Fruit fly (Drosophila melanogaster) whole organism, embryonic: ENCODE measurements around the gene Cbp20.

Source experiments
- Awh ChIP-seq: fragments of 200-800 bp; sonication (Bioruptor generic); IDR thresholded peaks from 2 replicates; pipeline ENCODE4, ENCODE4 v1.3.6; 2022; ENCODE audit warnings: missing biosample characterization, missing genetic modification characterization
- Bdp1 ChIP-seq: fragments of 200-800 bp; sonication (Bioruptor generic); optimal IDR thresholded peaks from 3 replicates; lab custom pipeline; 2016; ENCODE audit warnings: missing biosample characterization, missing genetic modification characterization
- C15 ChIP-seq: fragments of 200-800 bp; sonication (Bioruptor generic); IDR thresholded peaks from 3 replicates; pipeline ENCODE4 v1.3.6; 2022; ENCODE audit warnings: missing biosample characterization, missing genetic modification characterization
- CG10543 ChIP-seq: fragments of 200-800 bp; sonication (Bioruptor generic); optimal IDR thresholded peaks from 3 replicates; lab custom pipeline; 2017; ENCODE audit warnings: missing biosample characterization, mild to moderate bottlenecking, missing genetic modification characterization, moderate library complexity
- CG10565 ChIP-seq: fragments of 200-800 bp; sonication (Bioruptor generic); optimal IDR thresholded peaks from 3 replicates; lab custom pipeline; 2016; ENCODE audit warnings: missing biosample characterization, mild to moderate bottlenecking, missing genetic modification characterization
- CG11093 ChIP-seq: fragments of 200-800 bp; sonication (Bioruptor generic); IDR thresholded peaks from 3 replicates; pipeline ENCODE4 v1.3.6; 2022; ENCODE audit warnings: missing biosample characterization, missing genetic modification characterization
- CG12391 ChIP-seq: fragments of 200-800 bp; sonication (Bioruptor generic); optimal IDR thresholded peaks from 3 replicates; lab custom pipeline; 2018; ENCODE audit warnings: missing biosample characterization, mild to moderate bottlenecking, missing genetic modification characterization, moderate library complexity
- CG13296 ChIP-seq: fragments of 200-800 bp; sonication (Bioruptor generic); optimal IDR thresholded peaks from 3 replicates; lab custom pipeline; 2018; ENCODE audit warnings: missing biosample characterization, mild to moderate bottlenecking, missing genetic modification characterization
- CG14667 ChIP-seq: fragments of 200-800 bp; sonication (Bioruptor generic); IDR thresholded peaks from 2 replicates; pipeline ENCODE4 v1.3.6; 2022; ENCODE audit warnings: missing biosample characterization, missing genetic modification characterization
- CG14860 ChIP-seq: fragments of 200-800 bp; sonication (Bioruptor generic); IDR thresholded peaks from 3 replicates; pipeline ENCODE4 v1.3.6; 2022; ENCODE audit warnings: missing biosample characterization, missing genetic modification characterization; ENCODE audit not compliant: partially characterized antibody
- CG2199 ChIP-seq: fragments of 200-800 bp; sonication (Bioruptor generic); IDR thresholded peaks from 3 replicates; pipeline ENCODE4 v1.3.6; 2022; ENCODE audit warnings: missing biosample characterization, missing genetic modification characterization
- CG34422 ChIP-seq: fragments of 200-800 bp; sonication (Bioruptor generic); IDR thresholded peaks from 3 replicates; pipeline ENCODE4 v1.3.6; 2022; ENCODE audit warnings: missing biosample characterization, missing genetic modification characterization
- CG3847 ChIP-seq: fragments of 200-800 bp; sonication (Bioruptor generic); IDR thresholded peaks from 2 replicates; pipeline ENCODE4 v1.3.6; 2022; ENCODE audit warnings: missing biosample characterization, missing genetic modification characterization
- CG4820 ChIP-seq: fragments of 200-800 bp; sonication (Bioruptor generic); optimal IDR thresholded peaks from 3 replicates; lab custom pipeline; 2016; ENCODE audit warnings: missing biosample characterization, missing genetic modification characterization
- CG6813 ChIP-seq: fragments of 200-800 bp; sonication (Bioruptor generic); optimal IDR thresholded peaks from 2 replicates; lab custom pipeline; 2017; ENCODE audit warnings: missing biosample characterization, missing genetic modification characterization, mild to moderate bottlenecking, moderate library complexity, missing genetic modification reagents
- CG7372 ChIP-seq: fragments of 200-800 bp; sonication (Bioruptor generic); IDR thresholded peaks from 2 replicates; pipeline ENCODE4 v1.3.6; 2022; ENCODE audit warnings: missing biosample characterization, missing genetic modification characterization
- CG7745 ChIP-seq: fragments of 200-800 bp; sonication (Bioruptor generic); optimal IDR thresholded peaks from 2 replicates; lab custom pipeline; 2018; ENCODE audit warnings: missing biosample characterization, mild to moderate bottlenecking, missing genetic modification characterization, moderate library complexity
- CG7786 ChIP-seq: fragments of 200-800 bp; sonication (Bioruptor generic); optimal IDR thresholded peaks from 2 replicates; lab custom pipeline; 2016; ENCODE audit warnings: missing biosample characterization, missing genetic modification characterization
- CG8359 ChIP-seq: fragments of 200-800 bp; sonication (Bioruptor generic); optimal IDR thresholded peaks from 2 replicates; lab custom pipeline; 2017; ENCODE audit warnings: missing biosample characterization, mild to moderate bottlenecking, missing genetic modification characterization, borderline replicate concordance
- CG8924 ChIP-seq: fragments of 200-800 bp; optimal IDR thresholded peaks from 3 replicates; lab custom pipeline; 2019; ENCODE audit warnings: missing biosample characterization, mild to moderate bottlenecking, missing genetic modification characterization, moderate library complexity
- CHES-1-like ChIP-seq: fragments of 200-800 bp; sonication (Bioruptor generic); optimal IDR thresholded peaks from 2 replicates; lab custom pipeline; 2016; ENCODE audit warnings: missing biosample characterization, missing genetic modification characterization
- D ChIP-seq, 2 experiments: fragments of 200-800 bp in 1 of 2; fragments of >200 bp in 1 of 2; sonication (Bioruptor generic) in 1 of 2; optimal IDR thresholded peaks; 2 replicates in 1 of 2; 3 replicates in 1 of 2; lab custom pipeline; 2017; ENCODE audit warnings: mild to moderate bottlenecking in 1 of 2, missing biosample characterization in 1 of 2, missing genetic modification characterization in 1 of 2, missing genetic modification reagents in 1 of 2
- D19B ChIP-seq: fragments of 200-800 bp; sonication (Bioruptor generic); optimal IDR thresholded peaks from 2 replicates; lab custom pipeline; 2017; ENCODE audit warnings: missing biosample characterization, mild to moderate bottlenecking, missing genetic modification characterization
- Dbx ChIP-seq: fragments of 200-800 bp; sonication (Bioruptor generic); IDR thresholded peaks from 3 replicates; pipeline ENCODE4 v1.3.6; 2022; ENCODE audit warnings: missing biosample characterization, missing genetic modification characterization
- Dll ChIP-seq: fragments of 200-800 bp; sonication (Bioruptor generic); IDR thresholded peaks from 4 replicates; pipeline ENCODE4 v1.3.6; 2022; ENCODE audit warnings: missing biosample characterization, missing genetic modification characterization; ENCODE audit not compliant: partially characterized antibody
- Dp ChIP-seq: fragments of 200-800 bp; sonication (Bioruptor generic); optimal IDR thresholded peaks from 2 replicates; lab custom pipeline; 2018; ENCODE audit warnings: missing biosample characterization, mild to moderate bottlenecking, missing genetic modification characterization, moderate library complexity
- HLH54F ChIP-seq: fragments of 200-800 bp; sonication (Bioruptor generic); optimal IDR thresholded peaks from 3 replicates; lab custom pipeline; 2016; ENCODE audit warnings: missing biosample characterization, missing genetic modification characterization
- Meics ChIP-seq: fragments of 200-800 bp; sonication (Bioruptor generic); optimal IDR thresholded peaks from 2 replicates; lab custom pipeline; 2017; ENCODE audit warnings: missing biosample characterization, mild to moderate bottlenecking, missing genetic modification characterization
- Rx ChIP-seq: fragments of 200-800 bp; sonication (Bioruptor generic); IDR thresholded peaks from 2 replicates; pipeline ENCODE4 v1.3.6; 2022; ENCODE audit warnings: missing biosample characterization, missing genetic modification characterization
- Taf1 ChIP-seq: fragments of 200-800 bp; sonication (Bioruptor generic); IDR thresholded peaks from 2 replicates; pipeline ENCODE4 v1.3.6; 2022; ENCODE audit warnings: missing biosample characterization, missing genetic modification characterization
- Usf ChIP-seq: fragments of 200-800 bp; sonication (Bioruptor generic); optimal IDR thresholded peaks from 2 replicates; lab custom pipeline; 2017; ENCODE audit warnings: missing genotype, missing biosample characterization, missing genetic modification characterization
- YL-1 ChIP-seq: fragments of 200-800 bp; sonication (Bioruptor generic); optimal IDR thresholded peaks from 3 replicates; lab custom pipeline; 2017; ENCODE audit warnings: missing biosample characterization, mild to moderate bottlenecking, missing genetic modification characterization
- ab ChIP-seq: fragments of 200-800 bp; sonication (Bioruptor generic); optimal IDR thresholded peaks from 2 replicates; lab custom pipeline; 2016; ENCODE audit warnings: missing biosample characterization, missing genetic modification characterization
- al ChIP-seq: fragments of 200-800 bp; sonication (Bioruptor generic); IDR thresholded peaks from 2 replicates; pipeline ENCODE4 v1.3.6; 2022; ENCODE audit warnings: missing biosample characterization, missing genetic modification characterization
- br ChIP-seq: fragments of >200 bp; optimal IDR thresholded peaks from 2 replicates; lab custom pipeline; 2017
- da ChIP-seq: fragments of 200-800 bp; sonication (Bioruptor generic); optimal IDR thresholded peaks from 2 replicates; lab custom pipeline; 2016; ENCODE audit warnings: missing biosample characterization, missing genetic modification characterization
- danr ChIP-seq: fragments of 200-800 bp; sonication (Bioruptor generic); IDR thresholded peaks from 2 replicates; pipeline ENCODE4 v1.3.6; 2022; ENCODE audit warnings: missing biosample characterization, missing genetic modification characterization
- fd96Cb ChIP-seq: fragments of 200-800 bp; sonication (Bioruptor generic); optimal IDR thresholded peaks from 2 replicates; lab custom pipeline; 2018; ENCODE audit warnings: missing biosample characterization, mild to moderate bottlenecking, missing genetic modification characterization, moderate library complexity
- gsb-n ChIP-seq: fragments of 200-800 bp; sonication (Bioruptor generic); optimal IDR thresholded peaks from 3 replicates; lab custom pipeline; 2018; ENCODE audit warnings: missing biosample characterization, mild to moderate bottlenecking, missing genetic modification characterization
- jigr1 ChIP-seq: fragments of 200-800 bp; sonication (Bioruptor generic); IDR thresholded peaks from 3 replicates; pipeline ENCODE4 v1.3.6; 2022; ENCODE audit warnings: missing biosample characterization, missing genetic modification characterization
- klu ChIP-seq: fragments of 200-800 bp; sonication (Bioruptor generic); IDR thresholded peaks from 2 replicates; pipeline ENCODE4 v1.3.6; 2022; ENCODE audit warnings: missing biosample characterization, missing genetic modification characterization
- org-1 ChIP-seq: fragments of 200-800 bp; sonication (Bioruptor generic); optimal IDR thresholded peaks from 2 replicates; lab custom pipeline; 2017; ENCODE audit warnings: missing biosample characterization, missing genetic modification characterization
- otp ChIP-seq: fragments of 200-800 bp; sonication (Bioruptor generic); IDR thresholded peaks from 3 replicates; pipeline ENCODE4, ENCODE4 v1.3.6; 2022; ENCODE audit warnings: missing biosample characterization, missing genetic modification characterization
- pan ChIP-seq, 4 experiments: fragments of >200 bp in 3 of 4; fragments of 200-800 bp in 1 of 4; sonication (Bioruptor generic) in 1 of 4; optimal IDR thresholded peaks in 3 of 4; IDR thresholded peaks in 1 of 4; 2 replicates each; pipeline versions ENCODE4 v1.3.6 to Lab custom; 2017 to 2022; ENCODE audit warnings: missing biosample characterization in 2 of 4, missing genetic modification characterization in 2 of 4, mixed read lengths in 1 of 4
- repo ChIP-seq: fragments of 200-800 bp; sonication (Bioruptor generic); optimal IDR thresholded peaks from 2 replicates; lab custom pipeline; 2016; ENCODE audit warnings: missing biosample characterization, missing genetic modification characterization
- schlank ChIP-seq: fragments of 200-800 bp; sonication (Bioruptor generic); optimal IDR thresholded peaks from 2 replicates; lab custom pipeline; 2018; ENCODE audit warnings: missing biosample characterization, mild to moderate bottlenecking, missing genetic modification characterization
- ssp ChIP-seq: fragments of 200-800 bp; sonication (Bioruptor generic); IDR thresholded peaks from 2 replicates; pipeline ENCODE4 v1.3.6; 2022; ENCODE audit warnings: missing biosample characterization, missing genetic modification characterization
- stc ChIP-seq: fragments of 200-800 bp; sonication (Bioruptor generic); IDR thresholded peaks from 2 replicates; pipeline ENCODE4 v1.3.6; 2022; ENCODE audit warnings: missing biosample characterization, missing genetic modification characterization
- tap ChIP-seq: fragments of 200-800 bp; optimal IDR thresholded peaks from 3 replicates; lab custom pipeline; 2019; ENCODE audit warnings: missing biosample characterization, mild to moderate bottlenecking, missing genetic modification characterization, moderate library complexity
- unc-4 ChIP-seq: fragments of 200-800 bp; sonication (Bioruptor generic); IDR thresholded peaks from 2 replicates; pipeline ENCODE4 v1.3.6; 2022; ENCODE audit warnings: missing biosample characterization, missing genetic modification characterization; ENCODE audit not compliant: partially characterized antibody
- yki ChIP-seq: fragments of >200 bp; optimal IDR thresholded peaks from 3 replicates; lab custom pipeline; 2018

Cbp20 gene

DNA sequence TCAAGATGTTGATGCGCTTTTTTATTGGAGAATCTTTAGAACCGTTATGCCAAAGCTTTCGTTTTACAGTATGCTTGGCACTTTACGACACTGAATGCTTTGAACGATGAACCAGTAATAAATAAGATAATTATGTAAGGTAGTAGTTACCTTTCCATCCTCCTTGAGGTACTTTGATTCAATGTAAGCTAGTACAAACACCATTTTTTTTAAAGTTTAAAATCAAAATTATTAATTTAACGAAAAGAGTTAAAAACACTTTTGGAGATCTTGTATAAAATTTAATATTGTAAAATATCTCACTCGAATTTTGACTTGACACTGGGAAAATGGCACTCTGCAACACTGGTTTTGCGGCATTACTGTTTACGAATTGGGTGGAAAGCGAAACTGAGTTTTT lies 20.9 kb downstream of the Cbp20 start, which contains the start of the genes Arp5 and CG7208 (continued):
- TF ChIP-seq unc-4 (no peak), schlank (tag; lab: Kevin White, UChicago) (no peak), CG8359 (GFP tag; lab: Kevin White, UChicago) (no peak), CG13296 (GFP tag; lab: Kevin White, UChicago) (peak; percentile 73), Dp (GFP tag; lab: Kevin White, UChicago) (peak; percentile 37), CG10543 (GFP tag; lab: Kevin White, UChicago) (peak; percentile 63), gsb-n (tag; lab: Kevin White, UChicago) (peak; percentile 57), Dll (peak; percentile 46; the same call in 1 of the 4 replicates), repo (GFP tag; lab: Kevin White, UChicago) (no peak), Bdp1 (GFP tag; lab: Kevin White, UChicago) (peak; percentile 38), Meics (peak; percentile 85), pan (optimal IDR thresholded peaks at IDR 0.05; lab: Kevin White, UChicago) (no peak), pan (GFP tag; optimal IDR thresholded peaks at IDR 0.05 in 1 of 2, IDR thresholded peaks at IDR 0.05 in 1 of 2) (peak in 1 of 2 experiments; percentile 71), CG2199 (no peak), Dbx (GFP tag; lab: Robert Waterston, UW) (peak; percentile 82), klu (GFP tag; lab: Robert Waterston, UW) (peak; percentile 60; the same call in 1 of the 2 replicates), C15 (GFP tag; lab: Robert Waterston, UW) (no peak), CG7745 (no peak), YL-1 (peak; percentile 53), Taf1 (GFP tag; lab: Robert Waterston, UW) (peak; percentile 60), CG8924 (tag; lab: Kevin White, UChicago) (peak; percentile 65), jigr1 (GFP tag; lab: Robert Waterston, UW) (no peak), CHES-1-like (GFP tag; lab: Kevin White, UChicago) (peak; percentile 66), CG14860 (GFP tag; lab: Robert Waterston, UW) (no peak), ab (GFP tag; lab: Kevin White, UChicago) (no peak), CG7786 (GFP tag; lab: Kevin White, UChicago) (peak; percentile 58), CG11093 (GFP tag; lab: Robert Waterston, UW) (no peak), otp (GFP tag; lab: Robert Waterston, UW) (no peak), stc (GFP tag; lab: Robert Waterston, UW) (peak; percentile 64; the same call in 1 of the 2 replicates), D19B (GFP tag; lab: Kevin White, UChicago) (peak; percentile 42), al (peak; percentile 72), CG3847 (GFP tag; lab: Robert Waterston, UW) (peak; percentile 81), yki (lab: Kevin White, UChicago) (no peak), CG34422 (GFP tag; lab: Robert Waterston, UW) (peak; percentile 63; the same call in 1 of the 3 replicates), da (GFP tag; lab: Kevin White, UChicago) (no peak), CG12391 (tag; lab: Kevin White, UChicago) (peak; percentile 82), CG4820 (GFP tag; lab: Kevin White, UChicago) (peak; percentile 34), Usf (peak; percentile 1), danr (GFP tag; lab: Robert Waterston, UW) (0 out of 2 replicates have a peak, but pooled peaks have one; percentile 10), D (optimal IDR thresholded peaks at IDR 0.05; lab: Kevin White, UChicago) (no peak), D (GFP tag; optimal IDR thresholded peaks at IDR 0.05; lab: Kevin White, UChicago) (no peak), HLH54F (peak; percentile 57), CG14667 (GFP tag; lab: Robert Waterston, UW) (no peak; the same call in 1 of the 2 replicates), org-1 (no peak), CG10565 (GFP tag; lab: Kevin White, UChicago) (no peak), CG6813 (GFP tag; lab: Kevin White, UChicago) (no peak), Rx (GFP tag; lab: Robert Waterston, UW) (no peak), ssp (peak; percentile 41), tap (tag; lab: Kevin White, UChicago) (peak; percentile 53), fd96Cb (tag; lab: Kevin White, UChicago) (peak; percentile 62), CG7372 (GFP tag; lab: Robert Waterston, UW) (peak; percentile 66), Awh (GFP tag; lab: Robert Waterston, UW) (no peak), br (lab: Kevin White, UChicago) (no peak)
